Worm (Caenorhabditis elegans) whole organism, mixed stage, embryonic: ENCODE measurements around the gene fbxc-34.
A peak's percentile ranks its signal among the peaks of the same experiment; 100 is the strongest.

Experiments used
- M03D4.4 ChIP-seq: sonication (generic microtip); optimal IDR thresholded peaks from 2 replicates; lab custom pipeline; 2017; ENCODE audit warnings: mild to moderate bottlenecking, missing genetic modification characterization, missing compliant biosample characterization
- bed-3 ChIP-seq: fragments of 200-800 bp; sonication (Bioruptor generic); optimal IDR thresholded peaks from 3 replicates; lab custom pipeline; 2018; ENCODE audit warnings: mild to moderate bottlenecking, missing genetic modification characterization, moderate library complexity, missing compliant biosample characterization
- ceh-43 ChIP-seq: fragments of 200-800 bp; sonication (Bioruptor generic); optimal IDR thresholded peaks from 2 replicates; lab custom pipeline; 2018; ENCODE audit warnings: mild to moderate bottlenecking, missing genetic modification characterization, moderate library complexity, missing compliant biosample characterization
- ceh-83 ChIP-seq: fragments of 200-800 bp; sonication (Bioruptor generic); optimal IDR thresholded peaks from 2 replicates; lab custom pipeline; 2018; ENCODE audit warnings: mild to moderate bottlenecking, missing genetic modification characterization, missing compliant biosample characterization
- cnd-1 ChIP-seq: fragments of 200-800 bp; sonication (Bioruptor generic); optimal IDR thresholded peaks from 2 replicates; lab custom pipeline; 2018; ENCODE audit warnings: mild to moderate bottlenecking, missing genetic modification characterization, missing compliant biosample characterization
- drap-1 ChIP-seq: fragments of 200-800 bp; sonication (Bioruptor generic); optimal IDR thresholded peaks from 3 replicates; lab custom pipeline; 2018; ENCODE audit warnings: mild to moderate bottlenecking, missing genetic modification characterization, missing compliant biosample characterization
- elt-1 ChIP-seq: sonication (generic microtip); optimal IDR thresholded peaks from 2 replicates; lab custom pipeline; 2017; ENCODE audit warnings: missing genetic modification characterization, mild to moderate bottlenecking, missing compliant biosample characterization, antibody characterized with exemption, moderate library complexity, borderline replicate concordance; ENCODE audit not compliant: insufficient read depth
- elt-3 ChIP-seq: fragments of 150-350 bp; optimal IDR thresholded peaks from 2 replicates; lab custom pipeline; 2014; ENCODE audit warnings: missing biosample characterization, missing genetic modification characterization
- flh-1 ChIP-seq: fragments of 200-800 bp; sonication (Bioruptor generic); optimal IDR thresholded peaks from 2 replicates; lab custom pipeline; 2018; ENCODE audit warnings: mild to moderate bottlenecking, missing genetic modification characterization, moderate library complexity, missing compliant biosample characterization
- ham-2 ChIP-seq: fragments of 200-800 bp; sonication (Bioruptor generic); optimal IDR thresholded peaks from 2 replicates; lab custom pipeline; 2018; ENCODE audit warnings: mild to moderate bottlenecking, missing genetic modification characterization, missing compliant biosample characterization
- hlh-1 ChIP-seq: fragments of 150-350 bp; optimal IDR thresholded peaks from 2 replicates; lab custom pipeline; 2014; ENCODE audit warnings: missing biosample characterization, missing genetic modification reagents, missing genetic modification characterization
- lin-32 ChIP-seq: fragments of 200-800 bp; sonication (Bioruptor generic); optimal IDR thresholded peaks from 2 replicates; lab custom pipeline; 2018; ENCODE audit warnings: mild to moderate bottlenecking, missing genetic modification characterization, missing compliant biosample characterization
- mab-5 ChIP-seq: fragments of 150-350 bp; optimal IDR thresholded peaks from 2 replicates; lab custom pipeline; 2014; ENCODE audit warnings: missing biosample characterization, missing genetic modification characterization
- mep-1 ChIP-seq: fragments of 150-350 bp; optimal IDR thresholded peaks from 2 replicates; lab custom pipeline; 2017; ENCODE audit warnings: missing biosample characterization, missing genetic modification reagents, missing genetic modification characterization, inconsistent platforms
- mls-2 ChIP-seq: sonication (generic microtip); optimal IDR thresholded peaks from 2 replicates; lab custom pipeline; 2016; ENCODE audit warnings: mild to moderate bottlenecking, missing genetic modification characterization, moderate library complexity, missing compliant biosample characterization
- nhr-2 ChIP-seq: fragments of 150-350 bp; optimal IDR thresholded peaks from 2 replicates; lab custom pipeline; 2014; ENCODE audit warnings: missing biosample characterization, missing genetic modification characterization
- nhr-237 ChIP-seq: fragments of 150-350 bp; optimal IDR thresholded peaks from 2 replicates; lab custom pipeline; 2014; ENCODE audit warnings: missing biosample characterization, missing genetic modification characterization
- nhr-28 ChIP-seq: fragments of 150-350 bp; optimal IDR thresholded peaks from 2 replicates; lab custom pipeline; 2014; ENCODE audit warnings: missing biosample characterization, missing genetic modification characterization
- nhr-76 ChIP-seq: sonication (generic microtip); optimal IDR thresholded peaks from 2 replicates; lab custom pipeline; 2017; ENCODE audit warnings: missing biosample characterization, missing genetic modification characterization
- pha-4 ChIP-seq: fragments of 150-350 bp; optimal IDR thresholded peaks from 2 replicates; lab custom pipeline; 2018; ENCODE audit warnings: missing biosample characterization, missing genetic modification reagents, missing genetic modification characterization
- sem-2 ChIP-seq: fragments of 200-800 bp; sonication (Bioruptor generic); optimal IDR thresholded peaks from 2 replicates; lab custom pipeline; 2018; ENCODE audit warnings: mild to moderate bottlenecking, missing genetic modification characterization, missing compliant biosample characterization
- snpc-4 ChIP-seq: fragments of 150-350 bp; optimal IDR thresholded peaks from 2 replicates; lab custom pipeline; 2014; ENCODE audit warnings: missing biosample characterization, missing genetic modification characterization
- sptf-1 ChIP-seq: sonication (generic microtip); optimal IDR thresholded peaks from 2 replicates; lab custom pipeline; 2017; ENCODE audit warnings: mild to moderate bottlenecking, missing genetic modification characterization, moderate library complexity, missing compliant biosample characterization
- tbx-8 ChIP-seq: fragments of 200-800 bp; sonication (Bioruptor generic); optimal IDR thresholded peaks from 2 replicates; lab custom pipeline; 2018; ENCODE audit warnings: mild to moderate bottlenecking, missing genetic modification characterization, moderate library complexity, missing compliant biosample characterization
- unc-120 ChIP-seq: sonication (generic microtip); optimal IDR thresholded peaks from 2 replicates; lab custom pipeline; 2017; ENCODE audit warnings: missing genetic modification characterization, missing compliant biosample characterization; ENCODE audit not compliant: poor library complexity, severe bottlenecking
- unc-62 ChIP-seq: fragments of 150-350 bp; optimal IDR thresholded peaks from 2 replicates; lab custom pipeline; 2014; ENCODE audit warnings: missing biosample characterization, missing genetic modification reagents, missing genetic modification characterization
- zip-8 ChIP-seq: fragments of 150-350 bp; optimal IDR thresholded peaks from 2 replicates; lab custom pipeline; 2014; ENCODE audit warnings: missing biosample characterization, missing genetic modification characterization

fbxc-34 gene

ce11 chrII:920326-920725 lies 10.6 kb upstream of the fbxc-34 start:
- no peak for TF ChIP-seq unc-120 (tag; lab: Kevin White, UChicago)
- no peak for TF ChIP-seq mls-2 (tag; lab: Kevin White, UChicago)
- TF ChIP-seq flh-1: no peak
- TF ChIP-seq zip-8 (tag; lab: Kevin White, UChicago): no peak
- no peak for TF ChIP-seq elt-3 (tag; lab: Kevin White, UChicago)
- no peak for TF ChIP-seq mab-5 (tag; lab: Kevin White, UChicago)
- no peak for TF ChIP-seq bed-3 (GFP tag; lab: Kevin White, UChicago)
- TF ChIP-seq nhr-237 (tag; lab: Kevin White, UChicago): no peak
- no peak for TF ChIP-seq mep-1
- no peak for TF ChIP-seq snpc-4
- no peak for TF ChIP-seq drap-1 (GFP tag; lab: Kevin White, UChicago)
- no peak for TF ChIP-seq sptf-1 (tag; lab: Kevin White, UChicago)
- no peak for TF ChIP-seq pha-4 (tag; lab: Kevin White, UChicago)
- TF ChIP-seq, all 35 proteins: peak for 0

ce11 chrII:922778-923177 lies 8.2 kb upstream of the fbxc-34 start:
- TF ChIP-seq ceh-83 (GFP tag; lab: Kevin White, UChicago) (no peak), tbx-8 (GFP tag; lab: Kevin White, UChicago) (no peak), nhr-76 (tag; lab: Kevin White, UChicago) (no peak), zip-8 (tag; lab: Kevin White, UChicago) (no peak), lin-32 (no peak)
- TF ChIP-seq, all 35 proteins: peak for 0

- TF ChIP-seq snpc-4 (no peak), sem-2 (no peak), nhr-237 (tag; lab: Kevin White, UChicago) (no peak), mls-2 (tag; lab: Kevin White, UChicago) (no peak), unc-62 (no peak), pha-4 (tag; lab: Kevin White, UChicago) (no peak), ceh-43 (GFP tag; lab: Kevin White, UChicago) (no peak)
- TF ChIP-seq, all 35 proteins: peak for 0
Observed at ce11 chrII:923521-923920, 7.5 kb upstream of the fbxc-34 start, which contains the start of gene fbxc-28. fbxc-28 (plus strand) TSS chrII:923821.

ce11 chrII:927331-927730 lies 3.6 kb upstream of the fbxc-34 start, which contains the start of gene R07C3.13:
R07C3.13 (minus strand) TSS chrII:927431.
- TF ChIP-seq mab-5 (tag; lab: Kevin White, UChicago): no peak
- TF ChIP-seq unc-62: no peak

ce11 chrII:932718-933117 lies 1.7 kb downstream of the fbxc-34 start, which contains the start of gene acs-15:
acs-15 (plus strand) TSS chrII:933018.
- no peak for TF ChIP-seq M03D4.4 (tag; lab: Kevin White, UChicago)
- TF ChIP-seq mab-5 (tag; lab: Kevin White, UChicago): no peak
- TF ChIP-seq nhr-237 (tag; lab: Kevin White, UChicago): no peak
- TF ChIP-seq mls-2 (tag; lab: Kevin White, UChicago): no peak
- no peak for TF ChIP-seq hlh-1 (tag; lab: Kevin White, UChicago)
- no peak for TF ChIP-seq ceh-83 (GFP tag; lab: Kevin White, UChicago)
- no peak for TF ChIP-seq drap-1 (GFP tag; lab: Kevin White, UChicago)
- TF ChIP-seq mep-1: no peak
- TF ChIP-seq ham-2 (GFP tag; lab: Kevin White, UChicago): no peak
- TF ChIP-seq lin-32: no peak
- TF ChIP-seq ceh-43 (GFP tag; lab: Kevin White, UChicago): no peak
- TF ChIP-seq zip-8 (tag; lab: Kevin White, UChicago): no peak
- no peak for TF ChIP-seq unc-62

- TF ChIP-seq elt-1 (tag; lab: Kevin White, UChicago) (no peak), zip-8 (tag; lab: Kevin White, UChicago) (peak; percentile 64), nhr-28 (tag; lab: Kevin White, UChicago) (no peak), lin-32 (peak; percentile 46), nhr-237 (tag; lab: Kevin White, UChicago) (no peak), nhr-2 (peak; percentile 90), cnd-1 (tag; lab: Kevin White, UChicago) (peak; percentile 71), flh-1 (no peak)
Observed at ce11 chrII:937265-937664, 6.3 kb downstream of the fbxc-34 start.
